Fruit fly (Drosophila melanogaster) whole organism, embryonic: Measurements from ENCODE around the gene Sgf11.

Experiments used
- Blimp-1 ChIP-seq: fragments of 200-800 bp; sonication (Bioruptor generic); optimal IDR thresholded peaks from 3 replicates; lab custom pipeline; 2018; ENCODE audit warnings: missing biosample characterization, missing genetic modification characterization, mild to moderate bottlenecking, moderate library complexity, missing genetic modification reagents
- CG10209 ChIP-seq: fragments of 200-800 bp; sonication (Bioruptor generic); optimal IDR thresholded peaks from 3 replicates; lab custom pipeline; 2017; ENCODE audit warnings: missing biosample characterization, mild to moderate bottlenecking, missing genetic modification characterization, missing genetic modification reagents
- CG11504 ChIP-seq: fragments of 200-800 bp; sonication (Bioruptor generic); optimal IDR thresholded peaks from 3 replicates; lab custom pipeline; 2019; ENCODE audit warnings: missing biosample characterization, mild to moderate bottlenecking, missing genetic modification characterization, moderate library complexity
- CG12219 ChIP-seq: fragments of 200-800 bp; sonication (Bioruptor generic); optimal IDR thresholded peaks from 3 replicates; lab custom pipeline; 2018; ENCODE audit warnings: missing biosample characterization, mild to moderate bottlenecking, missing genetic modification characterization
- CG14667 ChIP-seq: fragments of 200-800 bp; sonication (Bioruptor generic); IDR thresholded peaks from 2 replicates; pipeline ENCODE4 v1.3.6; 2022; ENCODE audit warnings: missing biosample characterization, missing genetic modification characterization
- CG17359 ChIP-seq: fragments of 200-800 bp; sonication (Bioruptor generic); optimal IDR thresholded peaks from 3 replicates; lab custom pipeline; 2018; ENCODE audit warnings: missing biosample characterization, mild to moderate bottlenecking, missing genetic modification characterization, moderate library complexity
- CG17802 ChIP-seq: fragments of 200-800 bp; sonication (Bioruptor generic); optimal IDR thresholded peaks from 2 replicates; lab custom pipeline; 2018; ENCODE audit warnings: missing biosample characterization, mild to moderate bottlenecking, missing genetic modification characterization, moderate library complexity
- CG17829 ChIP-seq: fragments of 200-800 bp; optimal IDR thresholded peaks from 2 replicates; lab custom pipeline; 2019; ENCODE audit warnings: missing biosample characterization, mild to moderate bottlenecking, missing genetic modification characterization, moderate library complexity
- CG2116 ChIP-seq: fragments of 200-800 bp; sonication (Bioruptor generic); optimal IDR thresholded peaks from 3 replicates; lab custom pipeline; 2018; ENCODE audit warnings: missing biosample characterization, mild to moderate bottlenecking, missing genetic modification characterization
- CG2120 ChIP-seq: fragments of 200-800 bp; sonication (Bioruptor generic); optimal IDR thresholded peaks from 3 replicates; lab custom pipeline; 2016; ENCODE audit warnings: missing biosample characterization, missing genetic modification characterization
- CG3847 ChIP-seq: fragments of 200-800 bp; sonication (Bioruptor generic); IDR thresholded peaks from 2 replicates; pipeline ENCODE4 v1.3.6; 2022; ENCODE audit warnings: missing biosample characterization, missing genetic modification characterization
- CG4424 ChIP-seq: fragments of 200-800 bp; sonication (Bioruptor generic); optimal IDR thresholded peaks from 3 replicates; lab custom pipeline; 2016; ENCODE audit warnings: missing biosample characterization, missing genetic modification characterization
- CG5245 ChIP-seq: fragments of 200-800 bp; sonication (Bioruptor generic); optimal IDR thresholded peaks from 3 replicates; lab custom pipeline; 2016; ENCODE audit warnings: missing biosample characterization, missing genetic modification characterization
- CG6254 ChIP-seq: fragments of 200-800 bp; sonication (Bioruptor generic); optimal IDR thresholded peaks from 3 replicates; lab custom pipeline; 2017; ENCODE audit warnings: mild to moderate bottlenecking, missing biosample characterization, missing genetic modification reagents, missing genetic modification characterization
- CG7839 ChIP-seq: fragments of 200-800 bp; sonication (Bioruptor generic); optimal IDR thresholded peaks from 3 replicates; lab custom pipeline; 2018; ENCODE audit warnings: missing biosample characterization, mild to moderate bottlenecking, missing genetic modification characterization, moderate library complexity
- CG8388 ChIP-seq: fragments of 200-800 bp; sonication (Bioruptor generic); optimal IDR thresholded peaks from 2 replicates; lab custom pipeline; 2019; ENCODE audit warnings: missing biosample characterization, mild to moderate bottlenecking, missing genetic modification characterization, moderate library complexity
- Gug ChIP-seq: fragments of 200-800 bp; sonication (Bioruptor generic); IDR thresholded peaks from 4 replicates; pipeline ENCODE4 v1.3.6; 2022; ENCODE audit warnings: missing biosample characterization, missing genetic modification characterization
- Lim3 ChIP-seq: fragments of 200-800 bp; sonication (Bioruptor generic); IDR thresholded peaks from 2 replicates; pipeline ENCODE4 v1.3.6; 2022; ENCODE audit warnings: missing biosample characterization, missing genetic modification characterization
- MTF-1 ChIP-seq: fragments of 200-800 bp; sonication (Bioruptor generic); optimal IDR thresholded peaks from 2 replicates; lab custom pipeline; 2018; ENCODE audit warnings: missing biosample characterization, mild to moderate bottlenecking, missing genetic modification characterization, borderline replicate concordance
- Max ChIP-seq: fragments of 200-800 bp; sonication (Bioruptor generic); optimal IDR thresholded peaks from 2 replicates; lab custom pipeline; 2016; ENCODE audit warnings: missing biosample characterization, mild to moderate bottlenecking, missing genetic modification characterization
- Meics ChIP-seq: fragments of 200-800 bp; sonication (Bioruptor generic); optimal IDR thresholded peaks from 2 replicates; lab custom pipeline; 2017; ENCODE audit warnings: missing biosample characterization, mild to moderate bottlenecking, missing genetic modification characterization
- Nf-YA ChIP-seq: fragments of 200-800 bp; sonication (Bioruptor generic); IDR thresholded peaks from 2 replicates; pipeline ENCODE4 v1.3.6; 2022; ENCODE audit warnings: missing biosample characterization, missing genetic modification characterization
- NfI ChIP-seq: fragments of 200-800 bp; sonication (Bioruptor generic); optimal IDR thresholded peaks from 3 replicates; lab custom pipeline; 2018; ENCODE audit warnings: missing biosample characterization, mild to moderate bottlenecking, missing genetic modification characterization, moderate library complexity
- PHDP ChIP-seq: fragments of 200-800 bp; sonication (Bioruptor generic); optimal IDR thresholded peaks from 3 replicates; lab custom pipeline; 2018; ENCODE audit warnings: missing biosample characterization, mild to moderate bottlenecking, missing genetic modification characterization, moderate library complexity
- Ptx1 ChIP-seq: fragments of 200-800 bp; sonication (Bioruptor generic); IDR thresholded peaks from 2 replicates; pipeline ENCODE4 v1.3.6; 2022; ENCODE audit warnings: missing biosample characterization, missing genetic modification characterization
- Rfx ChIP-seq: fragments of 200-800 bp; sonication (Bioruptor generic); IDR thresholded peaks from 2 replicates; pipeline ENCODE4 v1.3.6; 2022; ENCODE audit warnings: missing biosample characterization, missing genetic modification characterization
- TFAM ChIP-seq: fragments of 200-800 bp; sonication (Bioruptor generic); optimal IDR thresholded peaks from 2 replicates; lab custom pipeline; 2017; ENCODE audit warnings: missing biosample characterization, missing genetic modification characterization, inconsistent platforms
- Usf ChIP-seq: fragments of 200-800 bp; sonication (Bioruptor generic); optimal IDR thresholded peaks from 2 replicates; lab custom pipeline; 2017; ENCODE audit warnings: missing genotype, missing biosample characterization, missing genetic modification characterization
- al ChIP-seq: fragments of 200-800 bp; sonication (Bioruptor generic); IDR thresholded peaks from 2 replicates; pipeline ENCODE4 v1.3.6; 2022; ENCODE audit warnings: missing biosample characterization, missing genetic modification characterization
- bigmax ChIP-seq: fragments of 200-800 bp; sonication (Bioruptor generic); optimal IDR thresholded peaks from 2 replicates; lab custom pipeline; 2018; ENCODE audit warnings: missing biosample characterization, mild to moderate bottlenecking, missing genetic modification characterization
- cas ChIP-seq: fragments of 200-800 bp; sonication (Bioruptor generic); IDR thresholded peaks from 2 replicates; pipeline ENCODE4 v1.3.6; 2022; ENCODE audit warnings: missing biosample characterization, missing genetic modification characterization
- cg ChIP-seq: fragments of 200-800 bp; sonication (Bioruptor generic); optimal IDR thresholded peaks from 3 replicates; lab custom pipeline; 2019; ENCODE audit warnings: missing biosample characterization, mild to moderate bottlenecking, missing genetic modification characterization, moderate library complexity
- corto ChIP-seq: fragments of 200-800 bp; sonication (Bioruptor generic); optimal IDR thresholded peaks from 2 replicates; lab custom pipeline; 2016; ENCODE audit warnings: missing biosample characterization, mild to moderate bottlenecking, missing genetic modification characterization, moderate library complexity
- croc ChIP-seq: fragments of 200-800 bp; sonication (Bioruptor generic); conservative IDR thresholded peaks from 3 replicates; pipeline ENCODE4 v1.3.6; 2022; ENCODE audit warnings: missing biosample characterization, missing genetic modification characterization
- cwo ChIP-seq: fragments of 200-800 bp; sonication (Bioruptor generic); optimal IDR thresholded peaks from 3 replicates; lab custom pipeline; 2017; ENCODE audit warnings: missing biosample characterization, missing genetic modification characterization, mild to moderate bottlenecking, moderate library complexity, missing genetic modification reagents
- emc ChIP-seq: fragments of 200-800 bp; sonication (Bioruptor generic); optimal IDR thresholded peaks from 2 replicates; lab custom pipeline; 2016; ENCODE audit warnings: missing biosample characterization, missing genetic modification characterization
- ewg ChIP-seq: fragments of 200-800 bp; sonication (Bioruptor generic); optimal IDR thresholded peaks from 3 replicates; lab custom pipeline; 2017; ENCODE audit warnings: mild to moderate bottlenecking, missing biosample characterization, missing genetic modification reagents, missing genetic modification characterization
- gcm2 ChIP-seq: fragments of 200-800 bp; sonication (Bioruptor generic); optimal IDR thresholded peaks from 2 replicates; lab custom pipeline; 2016; ENCODE audit warnings: missing biosample characterization, missing genetic modification characterization
- gem ChIP-seq: fragments of 200-800 bp; sonication (Bioruptor generic); optimal IDR thresholded peaks from 2 replicates; lab custom pipeline; 2019; ENCODE audit warnings: missing biosample characterization, mild to moderate bottlenecking, missing genetic modification characterization, moderate library complexity
- gsb-n ChIP-seq: fragments of 200-800 bp; sonication (Bioruptor generic); optimal IDR thresholded peaks from 3 replicates; lab custom pipeline; 2018; ENCODE audit warnings: missing biosample characterization, mild to moderate bottlenecking, missing genetic modification characterization
- ind ChIP-seq: fragments of 200-800 bp; sonication (Bioruptor generic); optimal IDR thresholded peaks from 3 replicates; lab custom pipeline; 2016; ENCODE audit warnings: missing biosample characterization, missing genetic modification characterization
- insv ChIP-seq, 2 experiments: fragments of 200-800 bp; sonication (Bioruptor generic); optimal IDR thresholded peaks; 3 replicates each; lab custom pipeline; 2016 to 2018; ENCODE audit warnings: missing biosample characterization in 2 of 2, missing genetic modification characterization in 2 of 2
- jing ChIP-seq: fragments of 200-800 bp; sonication (Bioruptor generic); optimal IDR thresholded peaks from 2 replicates; lab custom pipeline; 2018; ENCODE audit warnings: missing biosample characterization, mild to moderate bottlenecking, missing genetic modification characterization
- nerfin-1 ChIP-seq: fragments of 200-800 bp; sonication (Bioruptor generic); optimal IDR thresholded peaks from 3 replicates; lab custom pipeline; 2019; ENCODE audit warnings: missing biosample characterization, mild to moderate bottlenecking, missing genetic modification characterization, moderate library complexity
- pita ChIP-seq: fragments of 200-800 bp; sonication (Bioruptor generic); optimal IDR thresholded peaks from 2 replicates; lab custom pipeline; 2017; ENCODE audit warnings: missing biosample characterization, mild to moderate bottlenecking, missing genetic modification characterization
- prd ChIP-seq, 3 experiments: fragments of >200 bp in 2 of 3; fragments of 200-800 bp in 1 of 3; sonication (Bioruptor generic) in 1 of 3; optimal IDR thresholded peaks in 2 of 3; IDR thresholded peaks in 1 of 3; 2 replicates in 2 of 3; 3 replicates in 1 of 3; pipeline versions ENCODE4 v1.3.6 to Lab custom; 2017 to 2022; ENCODE audit warnings: missing biosample characterization in 1 of 3, missing genetic modification characterization in 1 of 3
- scrt ChIP-seq: fragments of 200-800 bp; sonication (Bioruptor generic); optimal IDR thresholded peaks from 2 replicates; lab custom pipeline; 2018; ENCODE audit warnings: missing biosample characterization, mild to moderate bottlenecking, missing genetic modification characterization, moderate library complexity
- sens ChIP-seq: fragments of 200-800 bp; sonication (Bioruptor generic); peaks from one replicate; lab custom pipeline; 2016; ENCODE audit warnings: missing biosample characterization, missing genetic modification characterization
- slbo ChIP-seq: fragments of 200-800 bp; sonication (Bioruptor generic); IDR thresholded peaks from 2 replicates; pipeline ENCODE4 v1.3.6; 2022; ENCODE audit warnings: missing biosample characterization, missing genetic modification characterization

The Sgf11 gene

DNA sequence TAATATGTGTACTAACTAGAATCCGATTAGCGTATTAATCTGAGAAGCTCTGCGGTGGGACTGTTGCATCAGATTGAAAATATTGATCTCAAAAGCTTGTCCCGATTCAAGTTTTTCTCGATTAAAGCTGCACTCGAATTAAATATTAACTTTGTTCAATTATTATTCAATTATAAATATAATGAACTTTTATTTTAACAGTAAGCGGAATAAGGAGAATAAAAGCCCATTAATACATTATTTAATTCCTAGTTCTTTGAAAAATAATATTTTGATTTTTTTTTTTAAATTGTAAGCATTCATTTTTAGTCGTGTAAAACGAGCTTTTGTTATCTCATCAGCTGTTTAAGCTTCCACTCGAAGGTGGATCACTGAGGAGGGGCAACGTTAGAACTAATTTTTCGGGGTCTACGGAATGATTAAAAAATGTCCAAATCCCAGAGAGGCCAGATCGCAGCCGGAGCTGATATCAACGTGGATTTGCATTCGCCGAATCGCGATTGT, 6.2 kb downstream of the Sgf11 start, which contains the start of the genes GNBP2 and GNBP1 (continued):
- peak; percentile 65 for TF ChIP-seq slbo (GFP tag; lab: Robert Waterston, UW)
- TF ChIP-seq corto (GFP tag; lab: Kevin White, UChicago), result peak; percentile 13
- 0 out of 4 replicates have a peak, but pooled peaks have one; percentile 21 for TF ChIP-seq Gug (GFP tag; lab: Robert Waterston, UW)
- peak; percentile 80 for TF ChIP-seq Ptx1 (GFP tag; lab: Robert Waterston, UW)
- TF ChIP-seq Rfx (GFP tag; lab: Robert Waterston, UW), result peak; percentile 76
- no peak for TF ChIP-seq prd (optimal IDR thresholded peaks at IDR 0.05; lab: Kevin White, UChicago)
- peak; percentile 57; the same call in 2 of the 3 replicates for TF ChIP-seq prd (GFP tag; IDR thresholded peaks at IDR 0.05; lab: Robert Waterston, UW)
- TF ChIP-seq emc (GFP tag; lab: Kevin White, UChicago), result no peak
- TF ChIP-seq CG10209 (GFP tag; lab: Kevin White, UChicago), result peak; percentile 4
- no peak for TF ChIP-seq Lim3 (GFP tag; lab: Robert Waterston, UW)
- TF ChIP-seq Nf-YA (GFP tag; lab: Robert Waterston, UW), result no peak
- peak; percentile 83 for TF ChIP-seq gem (tag; lab: Kevin White, UChicago)
- TF ChIP-seq CG7839 (tag; lab: Kevin White, UChicago), result peak; percentile 78
- no peak for TF ChIP-seq insv (GFP tag; optimal IDR thresholded peaks at IDR 0.05; lab: Kevin White, UChicago)
- TF ChIP-seq Blimp-1 (GFP tag; lab: Kevin White, UChicago), result no peak
- TF ChIP-seq CG6254 (GFP tag; lab: Kevin White, UChicago), result peak; percentile 18
- TF ChIP-seq nerfin-1 (tag; lab: Kevin White, UChicago), result peak; percentile 1
- no peak for TF ChIP-seq cas (GFP tag; lab: Robert Waterston, UW)
- TF ChIP-seq ewg (GFP tag; lab: Kevin White, UChicago), result peak; percentile 11
- TF ChIP-seq croc (GFP tag; lab: Robert Waterston, UW), result 0 out of 3 replicates have a peak, but pooled peaks have one; percentile 18
- TF ChIP-seq gcm2 (GFP tag; lab: Kevin White, UChicago), result no peak
- TF ChIP-seq Max, result peak; percentile 22
- TF ChIP-seq CG17802 (tag; lab: Kevin White, UChicago), result no peak
- TF ChIP-seq NfI (GFP tag; lab: Kevin White, UChicago), result peak; percentile 0
- TF ChIP-seq cg (GFP tag; lab: Kevin White, UChicago), result no peak
- TF ChIP-seq CG12219 (GFP tag; lab: Kevin White, UChicago), result no peak
- TF ChIP-seq CG11504 (tag; lab: Kevin White, UChicago), result peak; percentile 81
- TF ChIP-seq CG5245 (GFP tag; lab: Kevin White, UChicago), result no peak
- TF ChIP-seq ind, result peak; percentile 16
- TF ChIP-seq CG4424, result peak; percentile 39
- TF ChIP-seq jing, result no peak
- TF ChIP-seq CG2120 (GFP tag; lab: Kevin White, UChicago), result peak; percentile 43
- TF ChIP-seq pita (GFP tag; lab: Kevin White, UChicago), result no peak
- TF ChIP-seq CG8388 (GFP tag; lab: Kevin White, UChicago), result peak; percentile 56
- peak; percentile 73 for TF ChIP-seq CG17359 (tag; lab: Kevin White, UChicago)
- TF ChIP-seq PHDP (tag; lab: Kevin White, UChicago), result peak; percentile 62
- TF ChIP-seq gsb-n (tag; lab: Kevin White, UChicago), result peak; percentile 51
- peak; percentile 56 for TF ChIP-seq CG3847 (GFP tag; lab: Robert Waterston, UW)
- TF ChIP-seq Meics, result peak; percentile 75
- peak; percentile 42 for TF ChIP-seq CG17829 (tag; lab: Kevin White, UChicago)
- no peak for TF ChIP-seq bigmax
- TF ChIP-seq scrt (GFP tag; lab: Kevin White, UChicago), result peak; percentile 10
- no peak for TF ChIP-seq TFAM (GFP tag; lab: Kevin White, UChicago)
- peak; percentile 84 for TF ChIP-seq sens (GFP tag; lab: Kevin White, UChicago)
- TF ChIP-seq Usf (GFP tag; lab: Kevin White, UChicago), result no peak
- TF ChIP-seq CG14667 (GFP tag; lab: Robert Waterston, UW), result peak; percentile 53; the same call in 1 of the 2 replicates
- TF ChIP-seq CG2116 (GFP tag; lab: Kevin White, UChicago), result peak; percentile 0
- TF ChIP-seq cwo (GFP tag; lab: Kevin White, UChicago), result peak; percentile 70
- TF ChIP-seq MTF-1 (GFP tag; lab: Kevin White, UChicago), result no peak
- peak; percentile 46; the same call in 1 of the 2 replicates for TF ChIP-seq al (GFP tag; lab: Robert Waterston, UW)
